Worm (Caenorhabditis elegans) whole organism, L4 larva: ENCODE measurements around the gene unc-47.

ENCODE experiments used
- D1046.2 ChIP-seq: fragments of 200-800 bp; sonication (Bioruptor generic); IDR thresholded peaks from 2 replicates; pipeline ENCODE4 v1.3.6; 2022; ENCODE audit warnings: missing genetic modification characterization, missing compliant biosample characterization
- F37D6.2 ChIP-seq: sonication (generic microtip); optimal IDR thresholded peaks from 2 replicates; lab custom pipeline; 2016; ENCODE audit warnings: mild to moderate bottlenecking, missing genetic modification characterization, missing compliant biosample characterization
- F44E2.7 ChIP-seq: fragments of 200-800 bp; sonication (Bioruptor generic); IDR thresholded peaks from 2 replicates; pipeline ENCODE4 v2.1.2; 2022; ENCODE audit warnings: missing genetic modification characterization, missing compliant biosample characterization
- Y75B8A.6 ChIP-seq: fragments of 200-800 bp; sonication (Bioruptor generic); IDR thresholded peaks from 2 replicates; pipeline ENCODE4 v1.3.6; 2022; ENCODE audit warnings: missing genetic modification reagents, missing genetic modification characterization, missing compliant biosample characterization
- aha-1 ChIP-seq: fragments of 150-350 bp; peaks from one replicate; lab custom pipeline; 2014; ENCODE audit warnings: missing biosample characterization, missing genetic modification characterization
- arid-1 ChIP-seq: fragments of 200-800 bp; sonication (Bioruptor generic); conservative IDR thresholded peaks from 2 replicates; pipeline ENCODE4 v1.3.6; 2022; ENCODE audit warnings: missing genetic modification reagents, missing genetic modification characterization, missing compliant biosample characterization
- attf-4 ChIP-seq: sonication (generic microtip); optimal IDR thresholded peaks from 3 replicates; lab custom pipeline; 2017; ENCODE audit warnings: missing biosample characterization, missing genetic modification characterization
- ceh-20 ChIP-seq: fragments of 200-800 bp; sonication (Bioruptor generic); IDR thresholded peaks from 2 replicates; pipeline ENCODE4 v1.3.6; 2022; ENCODE audit warnings: missing genetic modification reagents, missing genetic modification characterization, missing compliant biosample characterization
- ceh-32 ChIP-seq: sonication (generic microtip); optimal IDR thresholded peaks from 2 replicates; lab custom pipeline; 2016; ENCODE audit warnings: mild to moderate bottlenecking, missing genetic modification characterization, missing compliant biosample characterization; ENCODE audit not compliant: poor library complexity
- ceh-82 ChIP-seq: sonication (generic microtip); optimal IDR thresholded peaks from 2 replicates; lab custom pipeline; 2017; ENCODE audit warnings: missing biosample characterization, missing genetic modification characterization
- ces-1 ChIP-seq: fragments of 150-350 bp; sonication (generic microtip); optimal IDR thresholded peaks from 4 replicates; lab custom pipeline; 2014; ENCODE audit warnings: missing biosample characterization, missing genetic modification reagents, missing genetic modification characterization
- ctbp-1 ChIP-seq: fragments of 200-800 bp; sonication (Bioruptor generic); IDR thresholded peaks from 2 replicates; pipeline ENCODE4 v1.3.6; 2022; ENCODE audit warnings: missing genetic modification reagents, missing genetic modification characterization, missing compliant biosample characterization
- egl-43 ChIP-seq: fragments of 200-800 bp; sonication (Bioruptor generic); IDR thresholded peaks from 2 replicates; pipeline ENCODE4 v1.3.6; 2022; ENCODE audit warnings: missing genetic modification reagents, missing genetic modification characterization, missing compliant biosample characterization
- fkh-10 ChIP-seq: fragments of 150-350 bp; optimal IDR thresholded peaks from 2 replicates; lab custom pipeline; 2014; ENCODE audit warnings: missing biosample characterization, missing genetic modification reagents, missing genetic modification characterization
- hif-1 ChIP-seq, 2 experiments: sonication (generic microtip); optimal IDR thresholded peaks; 2 replicates each; lab custom pipeline; 2016 to 2017; ENCODE audit warnings: missing compliant biosample characterization in 2 of 2, missing genetic modification characterization in 2 of 2, missing genetic modification reagents in 2 of 2, missing genotype in 2 of 2, mild to moderate bottlenecking in 1 of 2
- hlh-11 ChIP-seq: fragments of 200-800 bp; sonication (Bioruptor generic); optimal IDR thresholded peaks from 2 replicates; lab custom pipeline; 2018; ENCODE audit warnings: mild to moderate bottlenecking, missing genetic modification characterization, missing compliant biosample characterization
- hlh-30 ChIP-seq: sonication (generic microtip); optimal IDR thresholded peaks from 2 replicates; lab custom pipeline; 2017; ENCODE audit warnings: antibody characterized with exemption, mild to moderate bottlenecking, missing genetic modification characterization, missing compliant biosample characterization; ENCODE audit not compliant: insufficient read depth
- hmg-1.1 ChIP-seq: fragments of 200-800 bp; sonication (Bioruptor generic); IDR thresholded peaks from 2 replicates; pipeline ENCODE4 v1.3.6; 2022; ENCODE audit warnings: missing genetic modification reagents, missing genetic modification characterization, missing compliant biosample characterization
- jun-1 ChIP-seq: fragments of 150-350 bp; optimal IDR thresholded peaks from 2 replicates; lab custom pipeline; 2014; ENCODE audit warnings: missing biosample characterization, missing genetic modification reagents, missing genetic modification characterization
- lim-7 ChIP-seq: fragments of 200-800 bp; sonication (Bioruptor generic); IDR thresholded peaks from 2 replicates; pipeline ENCODE4 v1.3.6; 2022; ENCODE audit warnings: missing genetic modification characterization, missing compliant biosample characterization
- lin-1 ChIP-seq: fragments of 200-800 bp; sonication (Bioruptor generic); IDR thresholded peaks from 2 replicates; pipeline ENCODE4 v1.3.6; 2022; ENCODE audit warnings: missing genetic modification reagents, missing genetic modification characterization, missing compliant biosample characterization
- lin-13 ChIP-seq: fragments of 150-350 bp; optimal IDR thresholded peaks from 2 replicates; lab custom pipeline; 2014; ENCODE audit warnings: missing biosample characterization, missing genetic modification reagents, missing genetic modification characterization
- lin-15B ChIP-seq: fragments of 150-350 bp; sonication (generic microtip); optimal IDR thresholded peaks from 3 replicates; lab custom pipeline; 2014; ENCODE audit warnings: missing biosample characterization, missing genetic modification characterization
- lin-38 ChIP-seq: fragments of 200-800 bp; sonication (Bioruptor generic); IDR thresholded peaks from 2 replicates; pipeline ENCODE4 v1.3.6; 2022; ENCODE audit warnings: missing genetic modification reagents, missing genetic modification characterization, missing compliant biosample characterization
- lsy-2 ChIP-seq, 2 experiments: fragments of 150-350 bp in 1 of 2; sonication (generic microtip) in 1 of 2; optimal IDR thresholded peaks; 2 replicates each; lab custom pipeline; 2014 to 2017; ENCODE audit warnings: missing biosample characterization in 2 of 2, missing genetic modification characterization in 2 of 2
- mdl-1 ChIP-seq, 2 experiments: fragments of 150-350 bp in 1 of 2; sonication (generic microtip) in 1 of 2; optimal IDR thresholded peaks; 2 replicates each; lab custom pipeline; 2014 to 2017; ENCODE audit warnings: missing biosample characterization in 2 of 2, missing genetic modification characterization in 2 of 2
- mdt-29 ChIP-seq: fragments of 200-800 bp; sonication (Bioruptor generic); IDR thresholded peaks from 2 replicates; pipeline ENCODE4 v1.3.6; 2022; ENCODE audit warnings: missing genetic modification reagents, missing genetic modification characterization, missing compliant biosample characterization
- mep-1 ChIP-seq: fragments of 150-350 bp; sonication (generic microtip); optimal IDR thresholded peaks from 3 replicates; lab custom pipeline; 2014; ENCODE audit warnings: missing biosample characterization, missing genetic modification characterization
- mxl-2 ChIP-seq: fragments of 200-800 bp; sonication (Bioruptor generic); conservative IDR thresholded peaks from 2 replicates; pipeline ENCODE4 v1.3.6; 2022; ENCODE audit warnings: missing genetic modification reagents, missing genetic modification characterization, missing compliant biosample characterization
- mxl-3 ChIP-seq: fragments of 200-800 bp; sonication (Bioruptor generic); optimal IDR thresholded peaks from 2 replicates; lab custom pipeline; 2018; ENCODE audit warnings: mild to moderate bottlenecking, missing genetic modification characterization, missing compliant biosample characterization
- nhr-111 ChIP-seq: fragments of 200-800 bp; sonication (Bioruptor generic); optimal IDR thresholded peaks from 2 replicates; lab custom pipeline; 2018; ENCODE audit warnings: mild to moderate bottlenecking, missing genetic modification characterization, missing compliant biosample characterization
- nhr-41 ChIP-seq: fragments of 200-800 bp; sonication (Bioruptor generic); IDR thresholded peaks from 2 replicates; pipeline ENCODE4 v1.3.6; 2022; ENCODE audit warnings: missing genetic modification reagents, missing genetic modification characterization, missing compliant biosample characterization
- nhr-48 ChIP-seq: sonication (generic microtip); optimal IDR thresholded peaks from 2 replicates; lab custom pipeline; 2016; ENCODE audit warnings: mild to moderate bottlenecking, missing genetic modification characterization, missing compliant biosample characterization
- pha-4 ChIP-seq, 2 experiments: fragments of 150-350 bp in 1 of 2; fragments of 200-800 bp in 1 of 2; sonication (Bioruptor generic) in 1 of 2; IDR thresholded peaks in 1 of 2; optimal IDR thresholded peaks in 1 of 2; 2 replicates each; pipeline versions ENCODE4 v1.3.6 to Lab custom; 2014 to 2022; ENCODE audit warnings: missing genetic modification characterization in 2 of 2, missing genetic modification reagents in 2 of 2, missing biosample characterization in 1 of 2, missing compliant biosample characterization in 1 of 2
- rbr-2 ChIP-seq: sonication (generic microtip); optimal IDR thresholded peaks from 2 replicates; lab custom pipeline; 2016; ENCODE audit warnings: missing genotype, missing genetic modification characterization, missing compliant biosample characterization
- set-16 ChIP-seq: fragments of 200-800 bp; sonication (Bioruptor generic); IDR thresholded peaks from 2 replicates; pipeline ENCODE4 v1.3.6; 2022; ENCODE audit warnings: missing genetic modification reagents, missing genetic modification characterization, missing compliant biosample characterization
- tag-97 ChIP-seq: fragments of 200-800 bp; sonication (Bioruptor generic); IDR thresholded peaks from 2 replicates; pipeline ENCODE4 v1.3.6; 2022; ENCODE audit warnings: missing genetic modification characterization, missing compliant biosample characterization
- tra-1 ChIP-seq: fragments of 200-800 bp; sonication (Bioruptor generic); IDR thresholded peaks from 2 replicates; pipeline ENCODE4 v1.3.6; 2022; ENCODE audit warnings: missing genetic modification reagents, missing genetic modification characterization, missing compliant biosample characterization
- unc-39 ChIP-seq: sonication (generic microtip); optimal IDR thresholded peaks from 2 replicates; lab custom pipeline; 2017; ENCODE audit warnings: missing biosample characterization, missing genetic modification characterization
- unc-62 ChIP-seq, 3 experiments: fragments of 150-350 bp in 1 of 3; sonication (generic microtip); optimal IDR thresholded peaks in 2 of 3; peaks in 1 of 3; 1 replicate in 1 of 3; 2 replicates in 2 of 3; lab custom pipeline; 2014 to 2017; ENCODE audit warnings: missing biosample characterization in 3 of 3, missing genetic modification characterization in 3 of 3, missing genetic modification reagents in 3 of 3, missing genotype in 1 of 3
- vab-7 ChIP-seq: fragments of 200-800 bp; sonication (Bioruptor generic); IDR thresholded peaks from 2 replicates; pipeline ENCODE4 v1.3.6; 2022; ENCODE audit warnings: missing genetic modification reagents, missing genetic modification characterization, missing compliant biosample characterization
- zag-1 ChIP-seq: fragments of 150-350 bp; optimal IDR thresholded peaks from 2 replicates; lab custom pipeline; 2014; ENCODE audit warnings: missing biosample characterization, missing genetic modification characterization
- zip-2 ChIP-seq: fragments of 150-350 bp; optimal IDR thresholded peaks from 2 replicates; lab custom pipeline; 2014; ENCODE audit warnings: missing biosample characterization, missing genetic modification characterization

Gene unc-47

DNA sequence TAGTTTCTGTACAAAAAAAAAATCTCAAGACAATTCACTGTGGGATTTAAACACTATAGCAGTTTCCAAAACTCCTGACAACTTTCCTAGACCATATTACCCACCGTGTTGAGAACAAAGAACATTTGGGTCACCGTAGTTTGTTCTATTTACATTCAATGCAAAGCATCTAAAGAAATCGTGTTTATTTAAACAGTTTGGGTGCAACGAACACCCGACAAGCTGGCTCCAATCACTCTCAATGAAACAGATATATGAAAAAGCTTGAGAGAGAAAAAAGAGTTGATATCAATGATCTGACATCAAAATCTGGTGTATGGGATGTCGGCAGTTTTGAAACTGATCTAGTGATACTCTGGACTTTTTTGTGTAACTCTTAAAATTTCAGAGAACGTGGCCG lies 31.1 kb downstream of the unc-47 start (continued):
- TF ChIP-seq ceh-20 (no peak), F44E2.7 (GFP tag; lab: Robert Waterston, UW) (no peak), nhr-111 (GFP tag; lab: Kevin White, UChicago) (no peak), zip-2 (tag; lab: Kevin White, UChicago) (no peak), mdl-1 (tag; optimal IDR thresholded peaks at IDR 0.05; lab: Kevin White, UChicago) (no peak), nhr-41 (GFP tag; lab: Robert Waterston, UW) (no peak)

DNA sequence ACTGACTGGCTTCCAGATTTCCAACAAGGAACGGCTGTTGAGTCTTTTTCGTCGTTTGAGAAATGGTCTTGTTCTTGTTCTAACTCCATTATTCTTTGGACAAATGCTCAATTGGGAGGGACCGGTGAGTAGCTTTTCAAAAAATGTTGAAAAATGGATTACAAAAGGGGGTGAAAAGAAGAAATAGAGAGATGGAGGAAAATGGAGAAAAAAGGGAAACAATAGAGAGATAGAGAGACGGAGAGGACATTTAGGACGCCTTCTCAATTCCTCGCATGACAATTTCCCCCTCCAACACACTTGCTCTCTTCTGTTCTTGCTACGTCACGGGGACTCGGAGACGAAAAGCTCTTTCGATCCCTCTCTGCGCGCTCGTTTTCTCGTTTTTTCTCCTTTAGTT lies 33.1 kb downstream of the unc-47 start:
- TF ChIP-seq jun-1 (tag; lab: Kevin White, UChicago): no peak
- no peak for TF ChIP-seq mxl-2 (GFP tag; lab: Robert Waterston, UW)
- no peak for TF ChIP-seq hif-1 (tag; optimal IDR thresholded peaks at IDR 0.05; lab: Kevin White, UChicago)
- TF ChIP-seq nhr-48 (tag; lab: Kevin White, UChicago): peak; percentile 8
- no peak for TF ChIP-seq lin-1
- no peak for TF ChIP-seq tag-97
- TF ChIP-seq attf-4 (tag; lab: Kevin White, UChicago): no peak
- peak; percentile 61 for TF ChIP-seq aha-1 (tag; lab: Kevin White, UChicago)
- TF ChIP-seq unc-39 (tag; lab: Kevin White, UChicago): no peak
- no peak for TF ChIP-seq vab-7 (GFP tag; lab: Robert Waterston, UW)
- peak; percentile 83 for TF ChIP-seq hlh-30 (tag; lab: Kevin White, UChicago)
- TF ChIP-seq ceh-82 (tag; lab: Kevin White, UChicago): no peak
- peak; percentile 22 for TF ChIP-seq F37D6.2 (tag; lab: Kevin White, UChicago)
- TF ChIP-seq ctbp-1 (GFP tag; lab: Robert Waterston, UW): peak; percentile 74
- TF ChIP-seq zag-1 (tag; lab: Kevin White, UChicago): no peak
- peak; percentile 64 for TF ChIP-seq rbr-2 (tag; lab: Kevin White, UChicago)
- peak; percentile 38; the same call in 1 of the 2 replicates for TF ChIP-seq hmg-1.1 (GFP tag; lab: Robert Waterston, UW)
- peak; percentile 54 for TF ChIP-seq mep-1
- TF ChIP-seq F44E2.7 (GFP tag; lab: Robert Waterston, UW): no peak
- peak in 1 of 2 experiments; percentile 46 for TF ChIP-seq mdl-1 (tag; optimal IDR thresholded peaks at IDR 0.05; lab: Kevin White, UChicago)
- no peak for TF ChIP-seq Y75B8A.6 (GFP tag; lab: Robert Waterston, UW)
- peak; percentile 15 for TF ChIP-seq hlh-11
- TF ChIP-seq tra-1 (GFP tag; lab: Robert Waterston, UW): 0 out of 2 replicates have a peak, but pooled peaks have one; percentile 28
- TF ChIP-seq set-16 (GFP tag; lab: Robert Waterston, UW): 0 out of 2 replicates have a peak, but pooled peaks have one; percentile 4
- no peak for TF ChIP-seq lim-7 (GFP tag; lab: Robert Waterston, UW)
- TF ChIP-seq mdt-29 (GFP tag; lab: Robert Waterston, UW): 0 out of 2 replicates have a peak, but pooled peaks have one; percentile 46
- TF ChIP-seq D1046.2 (GFP tag; lab: Robert Waterston, UW): no peak
- peak; percentile 24 to 73 for TF ChIP-seq lsy-2 (tag; optimal IDR thresholded peaks at IDR 0.05; lab: Kevin White, UChicago)
- no peak for TF ChIP-seq lin-15B (tag; lab: Kevin White, UChicago)
- TF ChIP-seq mxl-3 (GFP tag; lab: Kevin White, UChicago): no peak
- TF ChIP-seq zip-2 (tag; lab: Kevin White, UChicago): no peak
- TF ChIP-seq ces-1 (GFP tag; lab: Kevin White, UChicago): peak; percentile 24
- TF ChIP-seq lin-13: no peak
- TF ChIP-seq fkh-10 (GFP tag; lab: Kevin White, UChicago): peak; percentile 56
- 0 out of 2 replicates have a peak, but pooled peaks have one; percentile 26 for TF ChIP-seq pha-4 (GFP tag; IDR thresholded peaks at IDR 0.05; lab: Robert Waterston, UW)
- no peak for TF ChIP-seq pha-4 (tag; optimal IDR thresholded peaks at IDR 0.05; lab: Kevin White, UChicago)
- no peak for TF ChIP-seq arid-1 (GFP tag; lab: Robert Waterston, UW)
- TF ChIP-seq ceh-32: no peak
- no peak for TF ChIP-seq egl-43 (GFP tag; lab: Robert Waterston, UW)
- TF ChIP-seq unc-62 (GFP tag; optimal IDR thresholded peaks at IDR 0.05 in 1 of 2; lab: Kevin White, UChicago): peak in 1 of 2 experiments; percentile 96
- TF ChIP-seq unc-62 (tag; optimal IDR thresholded peaks at IDR 0.05; lab: Kevin White, UChicago): no peak
- TF ChIP-seq lin-38: no peak
